Fruit fly (Drosophila melanogaster): Measurements from ENCODE around the gene CG18259.
A peak's percentile ranks its signal among the peaks of the same experiment; 100 is the strongest.

CG18259 gene

DNA sequence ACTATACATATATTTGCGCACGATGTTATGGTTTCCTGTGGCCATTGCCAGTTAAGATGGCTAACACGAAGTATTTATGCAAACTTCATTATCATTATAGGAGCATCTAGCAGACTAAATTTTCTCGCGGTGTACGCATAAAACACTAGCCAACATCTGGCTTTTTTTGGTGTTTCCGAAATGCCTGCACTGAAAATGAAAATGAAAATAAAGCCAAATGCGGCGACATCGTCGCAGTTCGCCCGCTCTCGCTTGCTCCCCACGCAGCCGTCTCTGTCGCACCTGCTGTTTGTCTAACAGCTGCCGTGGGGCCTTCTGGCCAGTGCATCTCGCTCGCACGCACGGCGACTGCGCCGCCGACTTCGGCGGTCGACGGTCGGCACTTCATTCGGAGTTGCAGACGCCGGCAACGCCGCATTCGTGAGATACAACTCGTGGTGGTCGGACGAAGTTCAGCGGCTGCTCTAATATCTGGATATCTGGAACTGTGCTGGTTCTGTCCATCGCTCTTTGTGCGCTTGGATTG is 8.4 kb downstream of the CG18259 start, which contains the start of gene CG6891 (continued):
- TF ChIP-seq CG31441 (GFP tag; IDR thresholded peaks at IDR 0.05) (peak; percentile 39), Med (GFP tag) (peak; percentile 63), H2.0 (GFP tag; IDR thresholded peaks at IDR 0.05) (no peak), Poxn (GFP tag; IDR thresholded peaks at IDR 0.05) (no peak), Dad (GFP tag; optimal IDR thresholded peaks at IDR 0.05) (no peak), Trl (optimal IDR thresholded peaks at IDR 0.05) (no peak), Trl (GFP tag; optimal IDR thresholded peaks at IDR 0.05) (peak; percentile 19), z (GFP tag; IDR thresholded peaks at IDR 0.05) (0 out of 3 replicates have a peak, but pooled peaks have one; percentile 42), lmd (GFP tag; IDR thresholded peaks at IDR 0.05) (peak; percentile 46), emc (GFP tag; optimal IDR thresholded peaks at IDR 0.05) (no peak), Sry-δ (GFP tag; optimal IDR thresholded peaks at IDR 0.05) (no peak), Awh (GFP tag; IDR thresholded peaks at IDR 0.05) (no peak), CG10366 (GFP tag; IDR thresholded peaks at IDR 0.05) (0 out of 2 replicates have a peak, but pooled peaks have one; percentile 24), dmrt99B (tag; optimal IDR thresholded peaks at IDR 0.05) (peak; percentile 15), C15 (GFP tag; IDR thresholded peaks at IDR 0.05) (no peak), CG8290 (GFP tag; optimal IDR thresholded peaks at IDR 0.05) (peak; percentile 58), CG8290 (tag; optimal IDR thresholded peaks at IDR 0.05) (peak in 1 of 2 experiments; percentile 54), CG11085 (GFP tag; IDR thresholded peaks at IDR 0.05) (no peak), CG9817 (tag; optimal IDR thresholded peaks at IDR 0.05) (peak; percentile 19), Hmx (GFP tag; optimal IDR thresholded peaks at IDR 0.05) (no peak), jigr1 (GFP tag; IDR thresholded peaks at IDR 0.05) (no peak), sim (GFP tag; IDR thresholded peaks at IDR 0.05) (no peak), Optix (GFP tag; IDR thresholded peaks at IDR 0.05) (peak; percentile 48; the same call in 1 of the 3 replicates), fd96Cb (tag; optimal IDR thresholded peaks at IDR 0.05) (peak; percentile 2), NC2α (GFP tag; optimal IDR thresholded peaks at IDR 0.05) (peak; percentile 5), Ets97D (GFP tag; optimal IDR thresholded peaks at IDR 0.05) (no peak), sr (GFP tag; IDR thresholded peaks at IDR 0.05) (no peak), CG7271 (tag; optimal IDR thresholded peaks at IDR 0.05) (no peak), amos (GFP tag; IDR thresholded peaks at IDR 0.05; ENCODE audit: partially characterized antibody) (0 out of 2 replicates have a peak, but pooled peaks have one; percentile 25), toy (GFP tag; IDR thresholded peaks at IDR 0.05) (no peak), Opbp (GFP tag; IDR thresholded peaks at IDR 0.05; ENCODE audit: partially characterized antibody) (0 out of 3 replicates have a peak, but pooled peaks have one; percentile 32), CG12942 (GFP tag; optimal IDR thresholded peaks at IDR 0.05) (no peak), unc-4 (GFP tag; IDR thresholded peaks at IDR 0.05; ENCODE audit: partially characterized antibody) (no peak), CG8944 (GFP tag; optimal IDR thresholded peaks at IDR 0.05) (no peak), luna (GFP tag; optimal IDR thresholded peaks at IDR 0.05) (no peak), salm (tag; optimal IDR thresholded peaks at IDR 0.05) (no peak), CG3995 (GFP tag; optimal IDR thresholded peaks at IDR 0.05) (no peak), lola (GFP tag; optimal IDR thresholded peaks at IDR 0.05) (peak in 1 of 3 experiments; percentile 32), CG12071 (GFP tag; optimal IDR thresholded peaks at IDR 0.05) (no peak), row (GFP tag; IDR thresholded peaks at IDR 0.05) (peak; percentile 86), Nf-YB (GFP tag; optimal IDR thresholded peaks at IDR 0.05) (no peak), CG6791 (GFP tag; IDR thresholded peaks at IDR 0.05; ENCODE audit: partially characterized antibody) (no peak), Myb (GFP tag; optimal IDR thresholded peaks at IDR 0.05) (no peak), CG11504 (tag; optimal IDR thresholded peaks at IDR 0.05) (peak; percentile 89), HmgZ (tag; optimal IDR thresholded peaks at IDR 0.05) (peak; percentile 5), crp (GFP tag; optimal IDR thresholded peaks at IDR 0.05) (peak in 1 of 2 experiments; percentile 17), CG16863 (GFP tag; optimal IDR thresholded peaks at IDR 0.05) (peak; percentile 13), Tbp (GFP tag; optimal IDR thresholded peaks at IDR 0.05) (no peak), Doc2 (GFP tag; IDR thresholded peaks at IDR 0.05) (no peak), her (GFP tag; optimal IDR thresholded peaks at IDR 0.05) (no peak), ssp (GFP tag; IDR thresholded peaks at IDR 0.05) (peak; percentile 54), CG33213 (GFP tag; optimal IDR thresholded peaks at IDR 0.05) (no peak)

Measured in whole organism, embryonic.